Fruit fly (Drosophila melanogaster): ENCODE results near the gene wa-cup.

dm6 chr3R:7439306-7439810, 18.8 kb downstream of the wa-cup start, which contains the start of gene CG14598:
- TF ChIP-seq EcR (GFP tag; optimal IDR thresholded peaks at IDR 0.05) (peak; percentile 83), D1 (tag; optimal IDR thresholded peaks at IDR 0.05) (no peak), fd96Ca (GFP tag; IDR thresholded peaks at IDR 0.05) (no peak), CG32121 (GFP tag; IDR thresholded peaks at IDR 0.05) (no peak), Ets98B (GFP tag; IDR thresholded peaks at IDR 0.05) (no peak), CG17806 (tag; optimal IDR thresholded peaks at IDR 0.05) (no peak), CG4496 (GFP tag; IDR thresholded peaks at IDR 0.05) (no peak), rn (GFP tag; IDR thresholded peaks at IDR 0.05) (no peak), Pif1B (GFP tag; optimal IDR thresholded peaks at IDR 0.05) (no peak), CG13204 (GFP tag; optimal IDR thresholded peaks at IDR 0.05) (no peak), CG15710 (tag; optimal IDR thresholded peaks at IDR 0.05) (no peak), Snoo (tag; optimal IDR thresholded peaks at IDR 0.05) (no peak), CG34367 (tag; optimal IDR thresholded peaks at IDR 0.05) (no peak), CG8301 (tag; optimal IDR thresholded peaks at IDR 0.05) (no peak)
